Fruit fly (Drosophila melanogaster): ENCODE measurements around the gene CG13992.
A peak's percentile ranks its signal among the peaks of the same experiment; 100 is the strongest.

The CG13992 gene

DNA sequence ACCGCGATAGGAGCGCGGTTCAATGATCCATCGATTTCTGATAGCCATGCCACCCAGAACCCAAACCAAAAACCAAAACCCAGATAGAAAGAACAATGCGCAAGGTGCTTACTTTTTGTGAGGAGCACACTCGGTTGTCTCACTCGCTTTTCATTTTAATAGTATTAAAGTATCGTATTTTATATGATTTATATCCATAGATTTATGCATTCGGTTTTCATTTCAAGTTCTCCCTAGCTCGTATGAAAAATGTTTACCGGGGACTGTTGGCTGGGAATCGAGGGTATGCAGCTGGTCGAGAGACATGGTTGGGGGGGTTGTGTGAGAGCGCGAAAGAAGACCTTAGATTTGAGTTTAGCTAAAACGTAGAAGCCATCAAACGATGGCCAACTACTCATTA, 4.5 kb upstream of the CG13992 start (continued):
- TF ChIP-seq CG18476 (GFP tag; optimal IDR thresholded peaks at IDR 0.05) (peak; percentile 12), CG9727 (GFP tag; optimal IDR thresholded peaks at IDR 0.05) (peak; percentile 43), Vsx1 (GFP tag; optimal IDR thresholded peaks at IDR 0.05) (no peak), tap (tag; optimal IDR thresholded peaks at IDR 0.05) (no peak), p53 (GFP tag; optimal IDR thresholded peaks at IDR 0.05) (no peak), CG9817 (tag; optimal IDR thresholded peaks at IDR 0.05) (no peak), CG8944 (GFP tag; optimal IDR thresholded peaks at IDR 0.05) (no peak), gem (tag; optimal IDR thresholded peaks at IDR 0.05) (peak; percentile 59), emc (GFP tag; optimal IDR thresholded peaks at IDR 0.05) (no peak), abd-A (tag; optimal IDR thresholded peaks at IDR 0.05) (no peak), row (GFP tag; IDR thresholded peaks at IDR 0.05) (peak; percentile 84), run (tag; optimal IDR thresholded peaks at IDR 0.05) (no peak), CG4328 (GFP tag; optimal IDR thresholded peaks at IDR 0.05) (no peak), CG6791 (GFP tag; IDR thresholded peaks at IDR 0.05; ENCODE audit: partially characterized antibody) (no peak), Xrp1 (GFP tag; IDR thresholded peaks at IDR 0.05) (0 out of 2 replicates have a peak, but pooled peaks have one; percentile 43), CG3065 (GFP tag; optimal IDR thresholded peaks at IDR 0.05) (no peak), CG11560 (tag; IDR thresholded peaks at IDR 0.05) (0 out of 3 replicates have a peak, but pooled peaks have one; percentile 31), h (optimal IDR thresholded peaks at IDR 0.05) (no peak), sna (GFP tag; IDR thresholded peaks at IDR 0.05; ENCODE audit: partially characterized antibody) (no peak), cato (GFP tag; optimal IDR thresholded peaks at IDR 0.05; ENCODE audit: borderline replicate concordance) (no peak), CG15514 (GFP tag; optimal IDR thresholded peaks at IDR 0.05) (peak; percentile 2), crol (GFP tag; IDR thresholded peaks at IDR 0.05) (no peak), CG6272 (GFP tag; IDR thresholded peaks at IDR 0.05) (no peak), CG4360 (GFP tag; IDR thresholded peaks at IDR 0.05) (no peak), jing (GFP tag; optimal IDR thresholded peaks at IDR 0.05) (no peak), CG2875 (GFP tag; optimal IDR thresholded peaks at IDR 0.05) (no peak), fu2 (GFP tag; optimal IDR thresholded peaks at IDR 0.05) (no peak), ewg (GFP tag; optimal IDR thresholded peaks at IDR 0.05) (peak; percentile 14), ssp (GFP tag; IDR thresholded peaks at IDR 0.05) (peak; percentile 37; the same call in 1 of the 2 replicates), CG3163 (GFP tag; optimal IDR thresholded peaks at IDR 0.05) (no peak), CG15601 (tag; optimal IDR thresholded peaks at IDR 0.05) (peak; percentile 13), CkIIα-i1 (GFP tag; IDR thresholded peaks at IDR 0.05) (no peak), twi (tag; optimal IDR thresholded peaks at IDR 0.05) (no peak), CG16813 (GFP tag; IDR thresholded peaks at IDR 0.05; ENCODE audit: partially characterized antibody) (no peak), PHDP (tag; optimal IDR thresholded peaks at IDR 0.05) (peak; percentile 23), corto (GFP tag; optimal IDR thresholded peaks at IDR 0.05) (no peak), CG9609 (GFP tag; optimal IDR thresholded peaks at IDR 0.05) (peak; percentile 20), knrl (GFP tag; IDR thresholded peaks at IDR 0.05; ENCODE audit: partially characterized antibody) (no peak), CG34376 (GFP tag; optimal IDR thresholded peaks at IDR 0.05) (no peak), CG4282 (GFP tag; optimal IDR thresholded peaks at IDR 0.05) (no peak), pan (optimal IDR thresholded peaks at IDR 0.05) (no peak), pan (GFP tag; optimal IDR thresholded peaks at IDR 0.05 in 1 of 2, IDR thresholded peaks at IDR 0.05 in 1 of 2) (peak in 1 of 2 experiments; percentile 17), otp (GFP tag; IDR thresholded peaks at IDR 0.05) (0 out of 3 replicates have a peak, but pooled peaks have one; percentile 45), Xbp1 (GFP tag; optimal IDR thresholded peaks at IDR 0.05) (peak; percentile 53), CG34224 (GFP tag; IDR thresholded peaks at IDR 0.05; ENCODE audit: partially characterized antibody) (no peak), CG10267 (tag; optimal IDR thresholded peaks at IDR 0.05) (no peak), prd (optimal IDR thresholded peaks at IDR 0.05) (no peak), prd (GFP tag; IDR thresholded peaks at IDR 0.05) (peak; percentile 61), Doc3 (GFP tag; IDR thresholded peaks at IDR 0.05; ENCODE audit: partially characterized antibody) (no peak), gfzf (GFP tag; optimal IDR thresholded peaks at IDR 0.05) (no peak), fd102C (GFP tag; optimal IDR thresholded peaks at IDR 0.05) (no peak)
